Worm (Caenorhabditis elegans): ENCODE data around the gene srz-74.
A peak's percentile ranks its signal among the peaks of the same experiment; 100 is the strongest.

Gene srz-74

DNA sequence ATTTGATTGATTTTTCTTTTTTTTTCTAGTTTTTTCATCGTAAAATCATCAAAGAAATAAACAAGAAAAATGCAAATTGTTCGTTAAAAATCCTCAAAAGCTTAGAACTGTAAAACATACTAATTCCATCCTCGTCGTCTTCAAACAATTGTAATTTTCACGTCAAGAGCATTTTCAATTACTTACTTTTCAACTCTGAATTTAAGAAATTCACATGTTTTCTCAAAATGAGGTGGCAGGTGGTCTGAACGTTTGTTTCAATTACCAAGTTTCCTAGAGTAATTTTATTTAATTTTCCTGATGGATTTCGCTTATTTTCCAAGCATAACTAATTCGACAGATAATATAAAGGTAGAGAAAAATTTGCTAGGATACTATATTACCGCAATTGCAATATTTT, 5.9 kb upstream of the srz-74 start, which contains the start of gene srz-104:
Gene srz-104 (plus strand): TSS at position 301 of the 400 bp plus-strand sequence.
- TF ChIP-seq R02D3.7 (tag; optimal IDR thresholded peaks at IDR 0.05): no peak
- no peak for TF ChIP-seq elt-1 (tag; optimal IDR thresholded peaks at IDR 0.05)
- TF ChIP-seq nhr-67 (tag; optimal IDR thresholded peaks at IDR 0.05): no peak
- TF ChIP-seq nhr-12 (tag; optimal IDR thresholded peaks at IDR 0.05): no peak
- TF ChIP-seq nfya-1 (tag; optimal IDR thresholded peaks at IDR 0.05; ENCODE audit: insufficient read depth): no peak
- no peak for TF ChIP-seq unc-39 (tag; optimal IDR thresholded peaks at IDR 0.05)
- TF ChIP-seq ceh-9 (tag; optimal IDR thresholded peaks at IDR 0.05): no peak
- no peak for TF ChIP-seq nhr-77 (tag; optimal IDR thresholded peaks at IDR 0.05)
- TF ChIP-seq fkh-2 (tag; optimal IDR thresholded peaks at IDR 0.05): no peak
- no peak for TF ChIP-seq skn-1 (tag; optimal IDR thresholded peaks at IDR 0.05)
- no peak for TF ChIP-seq fkh-10 (GFP tag; optimal IDR thresholded peaks at IDR 0.05)
- no peak for TF ChIP-seq pqm-1 (tag; optimal IDR thresholded peaks at IDR 0.05)
- TF ChIP-seq nhr-76 (tag; optimal IDR thresholded peaks at IDR 0.05): no peak
- no peak for TF ChIP-seq nhr-11 (tag; optimal IDR thresholded peaks at IDR 0.05)
- TF ChIP-seq nhr-28 (tag; optimal IDR thresholded peaks at IDR 0.05): no peak
- TF ChIP-seq tbx-2 (tag; optimal IDR thresholded peaks at IDR 0.05): no peak
- no peak for TF ChIP-seq elt-3 (tag; optimal IDR thresholded peaks at IDR 0.05)
- no peak for TF ChIP-seq snpc-4 (tag; optimal IDR thresholded peaks at IDR 0.05)
- no peak for TF ChIP-seq nhr-23 (tag; optimal IDR thresholded peaks at IDR 0.05)

DNA sequence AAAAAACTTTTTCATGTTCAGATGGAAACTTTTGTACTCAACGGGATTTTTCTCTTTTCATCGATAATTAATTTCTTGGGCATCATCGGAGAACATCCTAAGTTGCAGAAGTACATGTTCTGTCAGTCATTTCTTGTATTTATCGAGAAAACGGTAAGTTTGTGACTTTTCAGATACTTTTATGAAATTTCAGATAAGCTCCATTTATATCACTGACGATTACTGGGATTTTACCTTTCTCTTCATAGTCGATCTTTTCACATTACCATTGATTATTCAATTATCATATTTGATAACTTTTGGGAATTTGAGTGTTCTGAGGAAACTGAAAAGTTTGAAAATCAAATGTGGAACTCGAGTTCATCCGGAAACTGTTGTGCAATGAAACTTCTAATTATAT, 4.7 kb upstream of the srz-74 start, which contains the start of gene srz-105:
Gene srz-105 (plus strand): TSS at position 301 of the 400 bp plus-strand sequence.
- TF ChIP-seq ama-1 (optimal IDR thresholded peaks at IDR 0.05) (no peak), nfya-1 (tag; optimal IDR thresholded peaks at IDR 0.05; ENCODE audit: insufficient read depth) (no peak), unc-62 (GFP tag; optimal IDR thresholded peaks at IDR 0.05) (no peak), fkh-2 (tag; optimal IDR thresholded peaks at IDR 0.05) (no peak), nhr-11 (tag; optimal IDR thresholded peaks at IDR 0.05) (no peak), mdl-1 (tag; optimal IDR thresholded peaks at IDR 0.05) (no peak), nhr-67 (tag; optimal IDR thresholded peaks at IDR 0.05) (no peak), nhr-237 (tag; optimal IDR thresholded peaks at IDR 0.05) (no peak), egl-27 (tag; optimal IDR thresholded peaks at IDR 0.05) (no peak), nhr-43 (tag; optimal IDR thresholded peaks at IDR 0.05; ENCODE audit: poor library complexity, severe bottlenecking) (no peak), zag-1 (tag; optimal IDR thresholded peaks at IDR 0.05) (no peak), daf-12 (tag; optimal IDR thresholded peaks at IDR 0.05) (no peak), skn-1 (tag; optimal IDR thresholded peaks at IDR 0.05) (no peak), unc-39 (tag; optimal IDR thresholded peaks at IDR 0.05) (no peak), sea-2 (GFP tag; optimal IDR thresholded peaks at IDR 0.05) (no peak), aly-2 (tag; optimal IDR thresholded peaks at IDR 0.05) (no peak)

DNA sequence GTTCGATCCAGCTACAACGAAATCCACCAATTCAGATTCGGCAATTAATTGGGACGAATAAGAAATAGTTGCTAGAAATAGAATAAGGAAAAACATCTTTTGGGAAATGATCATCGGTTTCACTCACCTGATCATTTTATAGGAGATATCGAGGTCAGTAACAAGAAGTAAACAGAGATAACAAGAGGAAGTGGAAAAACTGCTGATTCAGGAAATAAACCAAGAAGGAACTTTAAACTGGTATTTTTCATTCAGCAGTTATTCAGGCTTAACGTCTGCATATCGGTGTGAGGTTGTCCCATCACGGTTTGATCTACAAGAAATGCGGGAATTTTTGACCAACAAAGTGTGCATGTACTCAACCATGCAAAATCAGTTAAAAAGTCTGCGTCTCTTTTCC, 740 bp upstream of the srz-74 start, which contains the start of gene K03D3.2:
Gene K03D3.2 (minus strand): TSS at position 101 of the 400 bp plus-strand sequence.
- TF ChIP-seq nhr-23 (tag; optimal IDR thresholded peaks at IDR 0.05) (peak; percentile 60), ztf-4 (tag; optimal IDR thresholded peaks at IDR 0.05) (no peak), ztf-11 (tag; optimal IDR thresholded peaks at IDR 0.05) (no peak)

- TF ChIP-seq ceh-82 (tag; optimal IDR thresholded peaks at IDR 0.05): no peak
- no peak for TF ChIP-seq R02D3.7 (tag; optimal IDR thresholded peaks at IDR 0.05)
- no peak for TF ChIP-seq ztf-4 (tag; optimal IDR thresholded peaks at IDR 0.05)
- no peak for TF ChIP-seq jun-1 (tag; optimal IDR thresholded peaks at IDR 0.05)
- TF ChIP-seq sea-2 (GFP tag; optimal IDR thresholded peaks at IDR 0.05): no peak
These were observed 1.2 kb downstream of the srz-74 start for ce11 chrIV:16330508-16330907.

DNA sequence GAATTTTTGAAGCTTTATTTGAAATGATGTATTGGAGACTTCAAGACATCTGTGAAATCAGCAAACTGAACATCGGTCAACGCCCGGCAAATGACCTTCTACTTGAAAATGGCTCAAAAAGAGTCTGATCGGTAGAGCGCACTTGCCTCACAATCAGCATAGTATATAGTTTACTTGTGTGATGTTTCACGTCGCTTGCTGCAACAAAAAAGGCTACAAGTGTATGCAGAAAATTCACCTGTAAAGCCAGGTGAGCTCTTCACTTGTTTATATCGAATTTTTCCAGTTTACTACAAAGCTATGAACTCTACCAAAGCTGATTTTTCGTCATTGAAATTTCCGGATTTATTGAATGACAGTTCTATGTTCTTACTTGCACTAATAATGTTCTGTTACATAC, 3.3 kb downstream of the srz-74 start, which contains the start of gene srz-71:
Gene srz-71 (plus strand): TSS at position 301 of the 400 bp plus-strand sequence.
- TF ChIP-seq fos-1 (tag; optimal IDR thresholded peaks at IDR 0.05) (no peak), nfya-1 (tag; optimal IDR thresholded peaks at IDR 0.05; ENCODE audit: insufficient read depth) (no peak), eor-1 (tag; optimal IDR thresholded peaks at IDR 0.05) (no peak), fkh-2 (tag; optimal IDR thresholded peaks at IDR 0.05) (no peak), nhr-67 (tag; optimal IDR thresholded peaks at IDR 0.05) (no peak), zag-1 (tag; optimal IDR thresholded peaks at IDR 0.05) (no peak), ztf-4 (tag; optimal IDR thresholded peaks at IDR 0.05) (no peak), aly-2 (tag; optimal IDR thresholded peaks at IDR 0.05) (no peak), ztf-11 (tag; optimal IDR thresholded peaks at IDR 0.05) (no peak), jun-1 (tag; optimal IDR thresholded peaks at IDR 0.05) (no peak), daf-12 (tag; optimal IDR thresholded peaks at IDR 0.05) (no peak), nhr-23 (tag; optimal IDR thresholded peaks at IDR 0.05) (no peak), pha-4 (tag; optimal IDR thresholded peaks at IDR 0.05) (no peak), mml-1 (tag; optimal IDR thresholded peaks at IDR 0.05) (no peak), R02D3.7 (tag; optimal IDR thresholded peaks at IDR 0.05) (no peak), elt-2 (tag; optimal IDR thresholded peaks at IDR 0.05) (no peak)
